Fruit fly (Drosophila melanogaster): ENCODE results near the gene ICA69.

ICA69 gene

DNA sequence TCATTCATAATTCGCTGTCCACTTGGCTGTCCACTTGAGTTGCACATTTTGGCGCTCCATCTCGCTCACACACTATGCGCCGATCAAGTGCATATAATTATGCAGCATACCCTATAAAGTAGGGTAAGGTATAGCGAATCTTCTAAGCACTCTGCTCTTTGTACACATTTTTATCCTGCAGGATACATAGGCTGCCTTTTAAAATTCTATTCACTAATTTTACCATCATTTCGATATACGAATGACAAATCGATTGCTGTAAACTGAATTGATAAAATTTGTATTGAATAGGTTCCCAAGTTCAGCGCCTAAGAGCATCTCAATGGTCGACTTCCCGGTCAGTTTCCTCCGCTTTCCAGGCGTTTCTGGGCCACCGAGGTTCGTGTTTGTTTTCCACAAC is 18.2 kb upstream of the ICA69 start:
- TF ChIP-seq Mio (GFP tag; optimal IDR thresholded peaks at IDR 0.05) (no peak), Myc (optimal IDR thresholded peaks at IDR 0.05) (no peak), woc (GFP tag; optimal IDR thresholded peaks at IDR 0.05) (no peak), N (GFP tag; optimal IDR thresholded peaks at IDR 0.05) (no peak), ey (GFP tag; optimal IDR thresholded peaks at IDR 0.05) (no peak), Vsx2 (GFP tag; optimal IDR thresholded peaks at IDR 0.05; ENCODE audit: partially characterized antibody) (no peak)

dm6 chr3L:21118602-21119001 is 12.6 kb upstream of the ICA69 start:
- TF ChIP-seq Rel (GFP tag; optimal IDR thresholded peaks at IDR 0.05): no peak
- no peak for TF ChIP-seq Rel (tag; optimal IDR thresholded peaks at IDR 0.05)
- no peak for TF ChIP-seq sv (GFP tag; optimal IDR thresholded peaks at IDR 0.05)
- no peak for TF ChIP-seq brk (GFP tag; optimal IDR thresholded peaks at IDR 0.05)
- TF ChIP-seq CrebA (GFP tag; optimal IDR thresholded peaks at IDR 0.05; ENCODE audit: borderline replicate concordance): no peak

dm6 chr3L:21121353-21121752 is 9.9 kb upstream of the ICA69 start, which contains the start of gene CG43938:
TSS of gene CG43938 (plus strand) at chr3L:21121653.
- TF ChIP-seq foxo (GFP tag; optimal IDR thresholded peaks at IDR 0.05) (no peak), fru (GFP tag; optimal IDR thresholded peaks at IDR 0.05) (no peak), woc (GFP tag; optimal IDR thresholded peaks at IDR 0.05) (no peak), lola (GFP tag; optimal IDR thresholded peaks at IDR 0.05) (no peak), sage (GFP tag; optimal IDR thresholded peaks at IDR 0.05) (no peak), Hr78 (GFP tag; optimal IDR thresholded peaks at IDR 0.05) (no peak), dmrt93B (GFP tag; optimal IDR thresholded peaks at IDR 0.05) (no peak), HLH106 (tag; optimal IDR thresholded peaks at IDR 0.05) (no peak), Myc (optimal IDR thresholded peaks at IDR 0.05) (no peak), sv (GFP tag; optimal IDR thresholded peaks at IDR 0.05) (no peak), CG9705 (GFP tag; optimal IDR thresholded peaks at IDR 0.05) (no peak), rgr (GFP tag; optimal IDR thresholded peaks at IDR 0.05) (no peak), CrebA (GFP tag; optimal IDR thresholded peaks at IDR 0.05; ENCODE audit: borderline replicate concordance) (no peak), pan (optimal IDR thresholded peaks at IDR 0.05) (no peak), Dfd (GFP tag; optimal IDR thresholded peaks at IDR 0.05) (no peak), Dif (GFP tag; optimal IDR thresholded peaks at IDR 0.05; ENCODE audit: partially characterized antibody) (no peak)

DNA sequence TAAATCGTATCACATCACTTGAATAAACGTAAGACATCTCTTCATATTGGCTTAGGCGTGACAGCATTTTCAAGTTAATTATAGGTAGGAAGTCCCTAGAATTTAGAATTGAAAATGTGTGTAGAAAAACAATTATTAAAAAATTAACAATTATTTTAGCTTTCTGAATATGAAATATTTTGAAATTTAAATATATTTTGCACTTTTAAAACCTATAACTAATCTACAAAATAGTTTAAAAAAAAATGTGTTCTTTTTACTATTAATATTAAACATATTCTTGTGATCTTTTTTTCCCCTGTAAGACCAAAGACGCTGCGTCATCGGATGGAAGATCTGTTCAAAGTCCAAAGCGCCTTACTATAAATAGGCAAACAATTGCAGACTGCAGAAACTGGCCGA is 8.7 kb upstream of the ICA69 start:
- TF ChIP-seq woc (GFP tag; optimal IDR thresholded peaks at IDR 0.05) (no peak), Mio (GFP tag; optimal IDR thresholded peaks at IDR 0.05) (no peak), Jra (GFP tag; optimal IDR thresholded peaks at IDR 0.05) (no peak), pan (optimal IDR thresholded peaks at IDR 0.05) (no peak), Rel (GFP tag; optimal IDR thresholded peaks at IDR 0.05) (no peak), Rel (tag; optimal IDR thresholded peaks at IDR 0.05) (no peak), tai (GFP tag; optimal IDR thresholded peaks at IDR 0.05) (no peak), Hr83 (GFP tag; optimal IDR thresholded peaks at IDR 0.05; ENCODE audit: poor library complexity, severe bottlenecking) (no peak)

dm6 chr3L:21123453-21123852 is 7.8 kb upstream of the ICA69 start, which contains the start of gene CG33284:
TSS of gene CG33284 (plus strand) at chr3L:21123753.
- TF ChIP-seq dl (GFP tag; optimal IDR thresholded peaks at IDR 0.05; ENCODE audit: insufficient read depth in 1 of 2, partially characterized antibody in 2 of 2) (no peak), GATAd (GFP tag; optimal IDR thresholded peaks at IDR 0.05) (no peak), br (GFP tag; optimal IDR thresholded peaks at IDR 0.05) (no peak), Vsx2 (GFP tag; optimal IDR thresholded peaks at IDR 0.05; ENCODE audit: partially characterized antibody) (no peak), rgr (GFP tag; optimal IDR thresholded peaks at IDR 0.05) (no peak), OdsH (GFP tag; optimal IDR thresholded peaks at IDR 0.05) (no peak), Hr78 (GFP tag; optimal IDR thresholded peaks at IDR 0.05) (no peak), Jra (GFP tag; optimal IDR thresholded peaks at IDR 0.05) (no peak), fru (GFP tag; optimal IDR thresholded peaks at IDR 0.05) (no peak), Sp1 (GFP tag; optimal IDR thresholded peaks at IDR 0.05) (no peak), HLH106 (tag; optimal IDR thresholded peaks at IDR 0.05) (no peak), tai (GFP tag; optimal IDR thresholded peaks at IDR 0.05) (no peak), dmrt93B (GFP tag; optimal IDR thresholded peaks at IDR 0.05) (no peak), psq (GFP tag; optimal IDR thresholded peaks at IDR 0.05) (no peak)
